Fruit fly (Drosophila melanogaster): Measurements from ENCODE around the gene CG2519.
A peak's percentile ranks its signal among the peaks of the same experiment; 100 is the strongest.

Gene CG2519

DNA sequence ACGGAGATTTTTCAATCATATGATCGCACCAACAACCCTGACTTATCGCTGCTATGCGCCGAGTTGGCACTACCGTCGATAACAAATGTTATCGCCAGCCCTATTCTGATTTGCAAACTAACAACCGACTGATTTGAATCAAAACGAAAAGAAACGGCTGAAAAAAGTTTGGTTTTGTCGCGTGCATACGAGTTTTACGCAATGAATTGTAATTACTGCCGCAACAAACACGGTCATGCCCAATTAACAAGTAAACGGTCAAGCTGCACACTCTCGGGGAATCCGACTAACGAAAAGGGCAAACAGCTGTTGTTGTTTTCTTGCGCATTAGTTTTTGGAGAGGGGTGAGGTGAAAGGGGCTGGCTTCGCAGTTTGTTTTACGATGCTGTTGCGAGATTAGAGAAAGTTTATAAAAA, 17.2 kb upstream of the CG2519 start, which contains the start of the genes CG14671 and CG12746 (continued):
- TF ChIP-seq Vsx1 (GFP tag; optimal IDR thresholded peaks at IDR 0.05) (no peak), CkIIα-i1 (GFP tag; IDR thresholded peaks at IDR 0.05) (no peak), CG15011 (GFP tag; optimal IDR thresholded peaks at IDR 0.05) (no peak), CG17385 (GFP tag; optimal IDR thresholded peaks at IDR 0.05) (no peak), CG18619 (GFP tag; optimal IDR thresholded peaks at IDR 0.05) (no peak), CG14860 (GFP tag; IDR thresholded peaks at IDR 0.05; ENCODE audit: partially characterized antibody) (no peak), org-1 (GFP tag; optimal IDR thresholded peaks at IDR 0.05) (no peak), Hr39 (optimal IDR thresholded peaks at IDR 0.05) (no peak), Myb (GFP tag; optimal IDR thresholded peaks at IDR 0.05) (peak; percentile 84), CG17361 (GFP tag; IDR thresholded peaks at IDR 0.05) (no peak), crc (GFP tag; optimal IDR thresholded peaks at IDR 0.05) (no peak), BEAF-32 (GFP tag; optimal IDR thresholded peaks at IDR 0.05) (peak; percentile 28), ATbp (GFP tag; optimal IDR thresholded peaks at IDR 0.05) (no peak), Abd-B (GFP tag; optimal IDR thresholded peaks at IDR 0.05) (no peak), Doc3 (GFP tag; IDR thresholded peaks at IDR 0.05; ENCODE audit: partially characterized antibody) (no peak), Adf1 (GFP tag; IDR thresholded peaks at IDR 0.05) (no peak), CG11456 (GFP tag; IDR thresholded peaks at IDR 0.05) (no peak), HLH54F (GFP tag; optimal IDR thresholded peaks at IDR 0.05) (no peak), phol (tag; optimal IDR thresholded peaks at IDR 0.05) (peak; percentile 22), ranshi (GFP tag; IDR thresholded peaks at IDR 0.05) (no peak), B-H1 (GFP tag; IDR thresholded peaks at IDR 0.05) (no peak), CG2116 (GFP tag; optimal IDR thresholded peaks at IDR 0.05) (peak; percentile 78), CG8290 (GFP tag; optimal IDR thresholded peaks at IDR 0.05) (no peak), CG8290 (tag; optimal IDR thresholded peaks at IDR 0.05) (no peak), slbo (GFP tag; IDR thresholded peaks at IDR 0.05) (no peak), lov (optimal IDR thresholded peaks at IDR 0.05) (no peak), lov (GFP tag; IDR thresholded peaks at IDR 0.05) (no peak), Trl (optimal IDR thresholded peaks at IDR 0.05) (no peak), Trl (GFP tag; optimal IDR thresholded peaks at IDR 0.05) (no peak), Jarid2 (GFP tag; optimal IDR thresholded peaks at IDR 0.05) (no peak), CG15269 (tag; optimal IDR thresholded peaks at IDR 0.05) (no peak), CG13287 (GFP tag; IDR thresholded peaks at IDR 0.05; ENCODE audit: partially characterized antibody) (peak; percentile 53), CG13123 (GFP tag; optimal IDR thresholded peaks at IDR 0.05) (no peak), CG16779 (GFP tag; IDR thresholded peaks at IDR 0.05) (no peak), CG7357 (GFP tag; IDR thresholded peaks at IDR 0.05) (no peak), gcm (GFP tag; optimal IDR thresholded peaks at IDR 0.05) (no peak), yki (optimal IDR thresholded peaks at IDR 0.05) (no peak), CG2889 (GFP tag; IDR thresholded peaks at IDR 0.05) (no peak), unc-4 (GFP tag; IDR thresholded peaks at IDR 0.05; ENCODE audit: partially characterized antibody) (0 out of 2 replicates have a peak, but pooled peaks have one; percentile 41), CG6654 (GFP tag; optimal IDR thresholded peaks at IDR 0.05) (no peak), stwl (tag; optimal IDR thresholded peaks at IDR 0.05) (peak; percentile 35), h (optimal IDR thresholded peaks at IDR 0.05) (no peak), CG12659 (GFP tag; optimal IDR thresholded peaks at IDR 0.05) (peak; percentile 15), CG18476 (GFP tag; optimal IDR thresholded peaks at IDR 0.05) (no peak), Drgx (GFP tag; IDR thresholded peaks at IDR 0.05) (no peak), lab (GFP tag; optimal IDR thresholded peaks at IDR 0.05) (no peak), vfl (GFP tag; optimal IDR thresholded peaks at IDR 0.05) (no peak), Poxn (GFP tag; IDR thresholded peaks at IDR 0.05) (no peak), ara (GFP tag; IDR thresholded peaks at IDR 0.05) (no peak), Fer3 (tag; optimal IDR thresholded peaks at IDR 0.05) (no peak), ase (GFP tag; IDR thresholded peaks at IDR 0.05) (no peak), CG10431 (GFP tag; optimal IDR thresholded peaks at IDR 0.05) (no peak), CG4617 (GFP tag; optimal IDR thresholded peaks at IDR 0.05; ENCODE audit: borderline replicate concordance) (peak; percentile 52), abd-A (tag; optimal IDR thresholded peaks at IDR 0.05) (no peak)

Measured in whole organism, embryonic.